Worm (Caenorhabditis elegans): ENCODE measurements around the gene tpan-1.

DNA sequence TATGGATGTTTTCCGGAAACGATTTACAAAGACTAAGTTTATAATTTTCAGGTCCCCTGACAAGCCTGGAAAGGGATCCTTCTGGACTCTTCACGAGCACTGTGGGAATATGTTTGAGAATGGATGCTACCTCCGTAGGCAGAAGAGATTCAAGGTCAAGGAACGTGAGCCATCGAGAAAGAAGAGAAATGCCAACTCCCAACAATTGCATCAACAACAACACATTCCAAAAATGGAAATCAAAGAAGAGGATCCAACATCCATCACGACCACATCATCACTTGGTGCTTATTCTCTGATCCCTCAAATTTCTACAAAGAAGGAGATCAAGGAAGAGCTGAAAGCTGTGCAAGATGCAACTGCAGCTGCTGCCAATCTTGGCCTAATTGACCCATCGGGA is 31.2 kb upstream of the tpan-1 start:
- TF ChIP-seq cog-1 (tag; optimal IDR thresholded peaks at IDR 0.05) (no peak), flt-1 (GFP tag; IDR thresholded peaks at IDR 0.05) (no peak)

Data from whole organism, midembryonic.